Fruit fly (Drosophila melanogaster) Kc167 (cell line): ENCODE measurements around the gene CG31142.

Experiments used
- Myc ChIP-seq: fragments of >200 bp; optimal IDR thresholded peaks from 2 replicates; lab custom pipeline; 2017; ENCODE audit warnings: missing external identifiers
- Sin3A ChIP-seq: fragments of >200 bp; optimal IDR thresholded peaks from 2 replicates; lab custom pipeline; 2018; ENCODE audit warnings: missing external identifiers
- h ChIP-seq: fragments of >200 bp; optimal IDR thresholded peaks from 3 replicates; lab custom pipeline; 2018; ENCODE audit warnings: missing external identifiers
- insv ChIP-seq: fragments of >200 bp; optimal IDR thresholded peaks from 3 replicates; lab custom pipeline; 2018; ENCODE audit warnings: missing external identifiers
- psq ChIP-seq: fragments of >200 bp; optimal IDR thresholded peaks from 2 replicates; lab custom pipeline; 2017; ENCODE audit warnings: missing external identifiers
- ttk ChIP-seq: sonication (Bioruptor generic); optimal IDR thresholded peaks from 2 replicates; lab custom pipeline; 2017; ENCODE audit warnings: missing external identifiers

DNA sequence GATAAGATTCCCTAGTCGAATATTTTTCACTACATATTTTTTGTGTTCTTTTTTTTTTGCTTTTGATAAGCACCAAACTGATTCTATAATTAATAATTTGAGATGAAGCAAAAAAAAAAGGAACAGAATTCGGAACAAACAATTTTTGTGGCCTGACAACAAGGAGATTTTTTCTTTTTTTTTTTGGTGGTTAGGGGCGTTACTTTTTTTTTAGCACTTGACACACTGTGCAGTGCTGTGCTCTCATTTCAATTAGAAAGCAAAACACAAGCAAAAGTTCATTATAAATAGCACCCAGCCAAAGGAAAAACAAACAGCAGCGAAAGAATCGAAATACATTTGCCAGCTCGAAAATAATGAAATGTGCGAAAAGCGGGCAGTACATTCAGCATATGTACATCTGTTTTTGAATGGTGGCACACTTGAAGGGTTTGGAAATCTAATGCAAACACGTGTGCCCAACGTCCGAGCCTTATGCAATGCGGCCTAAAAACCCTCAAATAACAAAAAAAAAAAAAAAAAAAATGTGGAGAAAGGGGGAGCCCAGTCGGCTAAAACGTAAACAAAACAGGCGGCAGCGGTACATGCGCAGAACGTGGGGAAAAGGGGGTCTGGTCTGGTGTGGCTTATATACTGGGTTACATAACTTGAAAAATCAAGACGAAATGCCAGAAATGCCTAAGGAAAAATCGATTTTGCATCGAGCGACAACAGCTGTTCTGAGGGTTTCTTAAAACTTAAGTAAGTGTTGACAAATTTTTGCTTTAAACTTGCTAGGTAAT, 12.8 kb downstream of the CG31142 start:
- TF ChIP-seq psq (lab: Kevin White, UChicago) (no peak), Sin3A (lab: Kevin White, UChicago) (no peak), h (lab: Kevin White, UChicago) (no peak), ttk (no peak), Myc (lab: Kevin White, UChicago) (no peak), insv (no peak)
